Worm (Caenorhabditis elegans) whole organism, young adult: ENCODE measurements around the gene rhr-1.

Source experiments
- ztf-3 ChIP-seq: fragments of 200-800 bp; sonication (Bioruptor generic); optimal IDR thresholded peaks from 2 replicates; lab custom pipeline; 2018; ENCODE audit warnings: mild to moderate bottlenecking, missing genetic modification characterization, missing compliant biosample characterization
- ztf-6 ChIP-seq: fragments of 200-800 bp; sonication (Bioruptor generic); IDR thresholded peaks from 2 replicates; pipeline ENCODE4 v1.3.6; 2022; ENCODE audit warnings: missing genetic modification reagents, missing genetic modification characterization, missing compliant biosample characterization

- no peak for TF ChIP-seq ztf-3 (GFP tag; lab: Kevin White, UChicago)
- TF ChIP-seq ztf-6, result no peak
Observed at ce11 chrV:5426337-5426736, 1.6 kb upstream of the rhr-1 start.
